Worm (Caenorhabditis elegans) whole organism, young adult: ENCODE data around the gene lips-12.

Experiments
- C17E4.6 ChIP-seq: fragments of 200-800 bp; sonication (Bioruptor generic); IDR thresholded peaks from 2 replicates; pipeline ENCODE4 v1.3.6; 2022; ENCODE audit warnings: missing genetic modification reagents, missing genetic modification characterization, missing compliant biosample characterization
- F23B12.7 ChIP-seq: sonication (generic microtip); optimal IDR thresholded peaks from 2 replicates; lab custom pipeline; 2017; ENCODE audit warnings: missing genetic modification characterization, mild to moderate bottlenecking, missing compliant biosample characterization, antibody characterized with exemption, moderate library complexity; ENCODE audit not compliant: insufficient read depth
- Y53F4B.3 ChIP-seq: fragments of 200-800 bp; sonication (Bioruptor generic); IDR thresholded peaks from 2 replicates; pipeline ENCODE4 v1.3.6; 2022; ENCODE audit warnings: missing genetic modification reagents, missing genetic modification characterization, missing compliant biosample characterization
- aptf-3 ChIP-seq: fragments of 200-800 bp; sonication (Bioruptor generic); IDR thresholded peaks from 2 replicates; pipeline ENCODE4 v1.3.6; 2022; ENCODE audit warnings: missing genetic modification characterization, missing compliant biosample characterization
- atf-7 ChIP-seq: sonication (generic microtip); optimal IDR thresholded peaks from 2 replicates; lab custom pipeline; 2017; ENCODE audit warnings: mild to moderate bottlenecking, missing genetic modification characterization, missing compliant biosample characterization
- cebp-1 ChIP-seq, 2 experiments: fragments of 200-800 bp in 1 of 2; sonication (Bioruptor generic) in 1 of 2; sonication (generic microtip) in 1 of 2; IDR thresholded peaks in 1 of 2; optimal IDR thresholded peaks in 1 of 2; 2 replicates each; pipeline versions ENCODE4 v1.3.6 to Lab custom; 2017 to 2022; ENCODE audit warnings: missing compliant biosample characterization in 2 of 2, missing genetic modification characterization in 2 of 2, mild to moderate bottlenecking in 1 of 2, missing genetic modification reagents in 1 of 2, moderate library complexity in 1 of 2
- ceh-91 ChIP-seq: fragments of 200-800 bp; sonication (Bioruptor generic); IDR thresholded peaks from 2 replicates; pipeline ENCODE4 v1.3.6; 2022; ENCODE audit warnings: missing genetic modification reagents, missing genetic modification characterization, missing compliant biosample characterization
- dox-1 ChIP-seq: fragments of 200-800 bp; sonication (Bioruptor generic); IDR thresholded peaks from 2 replicates; pipeline ENCODE4 v1.3.6; 2022; ENCODE audit warnings: missing genetic modification reagents, missing genetic modification characterization, missing compliant biosample characterization
- egrh-3 ChIP-seq: fragments of 200-800 bp; sonication (Bioruptor generic); IDR thresholded peaks from 2 replicates; pipeline ENCODE4 v1.3.6; 2022; ENCODE audit warnings: missing genetic modification reagents, missing genetic modification characterization, missing compliant biosample characterization
- ets-4 ChIP-seq: fragments of 200-800 bp; sonication (Bioruptor generic); optimal IDR thresholded peaks from 2 replicates; lab custom pipeline; 2018; ENCODE audit warnings: mild to moderate bottlenecking, missing genetic modification characterization, missing compliant biosample characterization
- gei-17 ChIP-seq: fragments of 200-800 bp; sonication (Bioruptor generic); optimal IDR thresholded peaks from 2 replicates; lab custom pipeline; 2018; ENCODE audit warnings: mild to moderate bottlenecking, missing genetic modification characterization, missing compliant biosample characterization
- hmg-1.2 ChIP-seq: fragments of 200-800 bp; sonication (Bioruptor generic); IDR thresholded peaks from 2 replicates; pipeline ENCODE4 v1.3.6; 2022; ENCODE audit warnings: missing genetic modification reagents, missing genetic modification characterization, missing compliant biosample characterization
- hrde-1 ChIP-seq: sonication (generic microtip); optimal IDR thresholded peaks from 2 replicates; lab custom pipeline; 2016; ENCODE audit warnings: missing genetic modification characterization, mild to moderate bottlenecking, missing compliant biosample characterization, moderate library complexity, missing genotype, missing genetic modification reagents, borderline replicate concordance
- lin-35 ChIP-seq, 3 experiments: fragments of 150-350 bp in 2 of 3; sonication (generic microtip) in 1 of 3; optimal IDR thresholded peaks; 2 replicates each; lab custom pipeline; 2014 to 2018; ENCODE audit warnings: missing biosample characterization in 3 of 3, missing genetic modification characterization in 3 of 3, missing genetic modification reagents in 3 of 3
- madf-8 ChIP-seq: fragments of 200-800 bp; sonication (Bioruptor generic); conservative IDR thresholded peaks from 2 replicates; pipeline ENCODE4 v1.3.6; 2022; ENCODE audit warnings: missing genetic modification reagents, missing genetic modification characterization, missing compliant biosample characterization
- mcd-1 ChIP-seq: fragments of 200-800 bp; sonication (Bioruptor generic); IDR thresholded peaks from 2 replicates; pipeline ENCODE4 v1.3.6; 2022; ENCODE audit warnings: missing genetic modification reagents, missing genetic modification characterization, missing compliant biosample characterization
- nhr-27 ChIP-seq: fragments of 200-800 bp; sonication (Bioruptor generic); optimal IDR thresholded peaks from 2 replicates; lab custom pipeline; 2018; ENCODE audit warnings: mild to moderate bottlenecking, missing genetic modification characterization, moderate library complexity, missing compliant biosample characterization
- nhr-80 ChIP-seq: sonication (generic microtip); optimal IDR thresholded peaks from 2 replicates; lab custom pipeline; 2016; ENCODE audit warnings: missing genetic modification characterization, missing compliant biosample characterization
- pbrm-1 ChIP-seq: fragments of 200-800 bp; sonication (Bioruptor generic); IDR thresholded peaks from 2 replicates; pipeline ENCODE4 v1.3.6; 2022; ENCODE audit warnings: missing genetic modification reagents, missing genetic modification characterization, missing compliant biosample characterization
- pha-4 ChIP-seq: fragments of 150-350 bp; sonication (generic microtip); optimal IDR thresholded peaks from 2 replicates; lab custom pipeline; 2014; ENCODE audit warnings: missing biosample characterization, missing genetic modification reagents, missing genetic modification characterization
- repo-1 ChIP-seq: sonication (generic microtip); optimal IDR thresholded peaks from 2 replicates; lab custom pipeline; 2017; ENCODE audit warnings: mild to moderate bottlenecking, missing genetic modification characterization, missing compliant biosample characterization
- rpc-1 ChIP-seq, 2 experiments: fragments of 150-350 bp in 1 of 2; sonication (generic microtip) in 1 of 2; optimal IDR thresholded peaks; 2 replicates each; lab custom pipeline; 2014 to 2018; ENCODE audit warnings: missing biosample characterization in 1 of 2, missing genetic modification characterization in 1 of 2, missing genetic modification reagents in 1 of 2, missing genotype in 1 of 2
- snpc-1.1 ChIP-seq: sonication (generic microtip); optimal IDR thresholded peaks from 2 replicates; lab custom pipeline; 2017; ENCODE audit warnings: missing genetic modification characterization, mild to moderate bottlenecking, missing compliant biosample characterization, antibody characterized with exemption, moderate library complexity, missing genotype, missing genetic modification reagents; ENCODE audit not compliant: insufficient read depth
- snpc-3.4 ChIP-seq: sonication (generic microtip); optimal IDR thresholded peaks from 2 replicates; lab custom pipeline; 2017; ENCODE audit warnings: missing genetic modification characterization, mild to moderate bottlenecking, missing compliant biosample characterization, antibody characterized with exemption, moderate library complexity, missing genotype, missing genetic modification reagents
- snpc-4 ChIP-seq, 5 experiments: fragments of 150-350 bp in 1 of 5; sonication (generic microtip) in 4 of 5; optimal IDR thresholded peaks; 2 replicates each; lab custom pipeline; 2014 to 2018; ENCODE audit warnings: missing genetic modification characterization in 5 of 5, missing biosample characterization in 3 of 5, antibody characterized with exemption in 2 of 5, mild to moderate bottlenecking in 2 of 5, missing compliant biosample characterization in 2 of 5, missing genotype in 2 of 5, moderate library complexity in 2 of 5, missing genetic modification reagents in 1 of 5
- tbp1 ChIP-seq: fragments of 200-800 bp; sonication (Bioruptor generic); optimal IDR thresholded peaks from 2 replicates; lab custom pipeline; 2018; ENCODE audit warnings: mild to moderate bottlenecking, missing genetic modification characterization, missing compliant biosample characterization
- unc-130 ChIP-seq: sonication (generic microtip); optimal IDR thresholded peaks from 2 replicates; lab custom pipeline; 2016; ENCODE audit warnings: missing genetic modification reagents, missing genetic modification characterization, missing compliant biosample characterization
- unc-62 ChIP-seq: fragments of 150-350 bp; optimal IDR thresholded peaks from 2 replicates; lab custom pipeline; 2014; ENCODE audit warnings: missing biosample characterization, missing genetic modification reagents, missing genetic modification characterization
- zfh-2 ChIP-seq: fragments of 200-800 bp; sonication (Bioruptor generic); conservative IDR thresholded peaks from 2 replicates; pipeline ENCODE4 v1.3.6; 2022; ENCODE audit warnings: missing genetic modification reagents, missing genetic modification characterization, missing compliant biosample characterization
- ztf-22 ChIP-seq: fragments of 200-800 bp; sonication (Bioruptor generic); optimal IDR thresholded peaks from 2 replicates; lab custom pipeline; 2018; ENCODE audit warnings: mild to moderate bottlenecking, missing genetic modification characterization, moderate library complexity, missing compliant biosample characterization
- ztf-25 ChIP-seq: fragments of 200-800 bp; sonication (Bioruptor generic); IDR thresholded peaks from 2 replicates; pipeline ENCODE4 v1.3.6; 2022; ENCODE audit warnings: missing genetic modification reagents, missing genetic modification characterization, missing compliant biosample characterization

lips-12 gene

DNA sequence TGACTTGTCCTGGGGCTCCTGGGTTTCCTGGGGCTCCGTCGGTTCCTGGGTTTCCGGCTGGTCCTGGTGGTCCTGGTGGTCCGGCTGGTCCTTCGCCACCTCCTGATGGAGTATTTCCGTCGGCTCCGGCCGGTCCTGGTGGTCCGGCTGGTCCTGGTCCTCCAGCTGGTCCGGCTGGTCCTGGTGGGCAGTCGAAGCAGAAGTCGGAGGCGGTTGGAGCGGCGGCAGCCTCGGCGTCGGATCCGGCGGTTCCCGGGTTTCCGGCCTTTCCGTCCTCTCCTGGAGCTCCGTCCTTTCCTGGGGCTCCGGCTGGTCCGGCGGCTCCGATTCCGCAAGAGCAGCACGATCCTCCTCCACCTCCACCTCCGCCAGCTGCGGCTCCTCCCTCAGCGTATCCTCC, 8.7 kb downstream of the lips-12 start:
- TF ChIP-seq unc-130 (GFP tag; lab: Kevin White, UChicago) (no peak), egrh-3 (peak; percentile 99), mcd-1 (GFP tag; lab: Robert Waterston, UW) (peak; percentile 53; the same call in 1 of the 2 replicates), zfh-2 (GFP tag; lab: Robert Waterston, UW) (peak; percentile 95), snpc-4 (GFP tag; optimal IDR thresholded peaks at IDR 0.05; lab: Kevin White, UChicago) (no peak), snpc-4 (tag; optimal IDR thresholded peaks at IDR 0.05; lab: Kevin White, UChicago) (no peak)

DNA sequence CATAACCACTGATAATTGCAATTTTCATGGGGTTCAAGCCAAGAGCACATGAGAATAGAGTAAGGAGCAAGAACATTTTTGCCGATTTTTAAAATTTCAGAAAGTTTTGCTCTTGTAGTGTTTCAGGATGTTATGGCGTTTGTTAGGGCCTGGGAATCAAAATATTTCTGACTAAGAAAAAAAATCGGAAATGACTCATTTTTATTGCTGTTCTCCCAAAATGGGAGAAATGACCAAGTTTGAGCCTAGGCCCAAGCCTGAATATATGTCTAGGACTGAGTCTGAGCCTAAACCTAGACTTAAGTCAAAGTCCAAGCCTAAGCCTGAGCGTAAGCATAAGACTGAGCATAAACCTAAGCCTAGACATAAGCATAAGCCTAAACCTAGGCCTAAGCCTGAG, 9.6 kb downstream of the lips-12 start, which contains the start of gene T13B5.9:
Gene T13B5.9 (minus strand): TSS at position 101 of the 400 bp plus-strand sequence.
- no peak for TF ChIP-seq ztf-25
- no peak for TF ChIP-seq cebp-1 (GFP tag; IDR thresholded peaks at IDR 0.05; lab: Robert Waterston, UW)
- TF ChIP-seq cebp-1 (tag; optimal IDR thresholded peaks at IDR 0.05; lab: Kevin White, UChicago): no peak
- TF ChIP-seq lin-35 (GFP tag; optimal IDR thresholded peaks at IDR 0.05; lab: Kevin White, UChicago): no peak
- no peak for TF ChIP-seq aptf-3 (GFP tag; lab: Robert Waterston, UW)
- no peak for TF ChIP-seq pbrm-1 (GFP tag; lab: Robert Waterston, UW)
- no peak for TF ChIP-seq gei-17 (GFP tag; lab: Kevin White, UChicago)

- no peak for TF ChIP-seq F23B12.7 (tag; lab: Kevin White, UChicago)
- TF ChIP-seq cebp-1 (GFP tag; IDR thresholded peaks at IDR 0.05; lab: Robert Waterston, UW): peak; percentile 27; the same call in 1 of the 2 replicates
- no peak for TF ChIP-seq cebp-1 (tag; optimal IDR thresholded peaks at IDR 0.05; lab: Kevin White, UChicago)
- no peak for TF ChIP-seq hrde-1 (tag; lab: Kevin White, UChicago)
- peak; percentile 13 for TF ChIP-seq rpc-1 (optimal IDR thresholded peaks at IDR 0.05; lab: Kevin White, UChicago)
- peak; percentile 57 for TF ChIP-seq rpc-1 (tag; optimal IDR thresholded peaks at IDR 0.05; lab: Kevin White, UChicago)
- TF ChIP-seq pha-4 (tag; lab: Kevin White, UChicago): peak; percentile 68
- TF ChIP-seq dox-1 (GFP tag; lab: Robert Waterston, UW): peak; percentile 54; the same call in 1 of the 2 replicates
- no peak for TF ChIP-seq ceh-91
- TF ChIP-seq snpc-3.4: no peak
- peak; percentile 69 for TF ChIP-seq atf-7 (tag; lab: Kevin White, UChicago)
- TF ChIP-seq unc-62 (GFP tag; lab: Kevin White, UChicago): peak; percentile 55
- TF ChIP-seq nhr-80: peak; percentile 96
- TF ChIP-seq Y53F4B.3 (GFP tag; lab: Robert Waterston, UW): no peak
- TF ChIP-seq tbp1 (GFP tag; lab: Kevin White, UChicago): peak; percentile 65
- TF ChIP-seq repo-1: no peak
- no peak for TF ChIP-seq madf-8 (GFP tag; lab: Robert Waterston, UW)
- peak; percentile 83 for TF ChIP-seq ets-4 (GFP tag; lab: Kevin White, UChicago)
- TF ChIP-seq C17E4.6 (GFP tag; lab: Robert Waterston, UW): no peak
- TF ChIP-seq nhr-27 (tag; lab: Kevin White, UChicago): no peak
- no peak for TF ChIP-seq aptf-3 (GFP tag; lab: Robert Waterston, UW)
- peak; percentile 65 for TF ChIP-seq ztf-22 (GFP tag; lab: Kevin White, UChicago)
- no peak for TF ChIP-seq hmg-1.2 (GFP tag; lab: Robert Waterston, UW)
- TF ChIP-seq, all 124 proteins: peak for 10
Measured at ce11 chrII:1103484-1104100, 10.4 kb downstream of the lips-12 start.

DNA sequence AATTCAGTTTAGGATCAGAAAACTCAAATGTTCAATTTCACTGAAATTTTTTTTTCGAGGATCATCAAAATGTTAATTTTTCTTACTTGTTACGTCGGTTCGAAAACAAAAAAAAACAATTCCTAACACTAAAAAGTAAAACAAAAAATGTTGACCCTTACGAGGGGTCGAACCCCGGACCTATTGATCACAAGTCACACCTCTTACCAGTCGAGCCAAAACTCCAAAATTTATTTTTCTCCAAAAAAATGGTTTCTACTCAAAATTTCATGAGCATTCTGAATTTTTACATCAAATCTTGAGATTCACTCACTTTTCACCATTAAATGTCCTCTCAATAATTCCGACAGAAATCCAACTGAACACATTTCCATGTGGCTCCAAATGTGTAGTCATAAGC, 11.8 kb downstream of the lips-12 start:
- TF ChIP-seq tbp1 (GFP tag; lab: Kevin White, UChicago) (peak; percentile 66), snpc-1.1 (tag; lab: Kevin White, UChicago) (no peak), rpc-1 (optimal IDR thresholded peaks at IDR 0.05; lab: Kevin White, UChicago) (peak; percentile 12), rpc-1 (tag; optimal IDR thresholded peaks at IDR 0.05; lab: Kevin White, UChicago) (peak; percentile 55)
